Fruit fly (Drosophila melanogaster): ENCODE data around the gene crb.

The crb gene

DNA sequence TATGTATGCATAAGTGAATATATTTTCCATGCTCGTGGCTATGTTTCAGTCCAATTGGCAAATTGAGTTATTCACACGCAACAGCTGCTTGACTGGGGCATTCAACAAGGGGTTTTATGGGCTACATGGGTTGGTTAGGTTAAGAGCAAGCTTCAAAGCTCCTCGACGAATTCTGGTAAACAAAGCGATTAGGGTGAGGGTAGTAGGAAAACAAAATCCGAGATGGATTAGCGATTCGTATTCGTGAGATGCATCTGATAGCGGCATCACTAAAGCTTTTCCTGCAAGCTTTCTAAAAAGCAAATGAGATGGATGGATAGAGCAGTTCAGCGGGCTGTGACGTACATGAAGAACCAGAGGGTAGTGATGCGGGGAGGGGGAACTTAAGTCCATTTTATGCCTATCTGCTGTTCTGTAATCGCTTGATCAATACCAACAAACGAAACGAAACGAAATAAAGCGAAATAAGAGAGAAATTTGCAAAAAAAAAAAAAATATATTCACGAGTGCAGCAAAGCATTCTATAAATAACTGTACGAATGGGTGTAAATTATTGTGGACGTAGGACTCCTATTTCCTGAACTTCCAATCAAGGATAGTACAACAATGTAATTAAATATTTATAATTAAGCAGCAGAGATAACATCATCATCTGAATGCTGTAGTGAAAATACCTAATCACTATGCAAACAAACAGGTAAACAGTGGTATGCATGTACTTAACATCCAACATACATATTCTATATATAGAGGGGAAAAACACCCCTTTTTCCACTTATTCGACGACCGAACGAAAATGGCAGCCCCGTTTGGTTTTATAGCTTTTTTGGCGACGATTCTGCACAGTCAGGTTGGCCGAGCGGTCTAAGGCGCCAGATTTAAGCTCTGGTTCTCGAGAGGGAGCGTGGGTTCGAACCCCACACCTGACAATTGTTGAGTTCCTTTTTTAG, 30.2 kb upstream of the crb start:
- TF ChIP-seq CG31365 (tag; optimal IDR thresholded peaks at IDR 0.05) (no peak), CG5180 (GFP tag; optimal IDR thresholded peaks at IDR 0.05) (peak; percentile 45), CG10543 (GFP tag; optimal IDR thresholded peaks at IDR 0.05) (peak; percentile 44), bigmax (GFP tag; optimal IDR thresholded peaks at IDR 0.05) (no peak), CG16813 (GFP tag; IDR thresholded peaks at IDR 0.05; ENCODE audit: partially characterized antibody) (peak; percentile 43; the same call in 2 of the 3 replicates), CG2678 (tag; optimal IDR thresholded peaks at IDR 0.05) (peak; percentile 14), CG13287 (GFP tag; IDR thresholded peaks at IDR 0.05; ENCODE audit: partially characterized antibody) (peak; percentile 6; the same call in 1 of the 2 replicates), grn (GFP tag; optimal IDR thresholded peaks at IDR 0.05) (peak; percentile 34), Meics (GFP tag; optimal IDR thresholded peaks at IDR 0.05) (no peak), scrt (GFP tag; optimal IDR thresholded peaks at IDR 0.05) (peak; percentile 96), unc-4 (GFP tag; IDR thresholded peaks at IDR 0.05; ENCODE audit: partially characterized antibody) (peak; percentile 40; the same call in 1 of the 2 replicates), Med (GFP tag) (peak; percentile 51), CG13296 (GFP tag; optimal IDR thresholded peaks at IDR 0.05) (peak; percentile 33), HHEX (GFP tag; optimal IDR thresholded peaks at IDR 0.05) (peak; percentile 25), Bdp1 (GFP tag; optimal IDR thresholded peaks at IDR 0.05) (peak; percentile 97), CG11247 (GFP tag; IDR thresholded peaks at IDR 0.05) (no peak), bbx (GFP tag; IDR thresholded peaks at IDR 0.05; ENCODE audit: partially characterized antibody) (peak; percentile 18; the same call in 1 of the 2 replicates), Scr (GFP tag; IDR thresholded peaks at IDR 0.05; ENCODE audit: partially characterized antibody) (peak; percentile 48; the same call in 1 of the 2 replicates), CG15601 (tag; optimal IDR thresholded peaks at IDR 0.05) (no peak), HmgZ (tag; optimal IDR thresholded peaks at IDR 0.05) (peak; percentile 22), amos (GFP tag; IDR thresholded peaks at IDR 0.05; ENCODE audit: partially characterized antibody) (0 out of 2 replicates have a peak, but pooled peaks have one; percentile 28), CG42726 (GFP tag; IDR thresholded peaks at IDR 0.05; ENCODE audit: partially characterized antibody) (peak; percentile 68; the same call in 1 of the 2 replicates), Sox100B (GFP tag; optimal IDR thresholded peaks at IDR 0.05) (peak; percentile 4), eve (GFP tag; optimal IDR thresholded peaks at IDR 0.05) (peak in 1 of 2 experiments; percentile 16), CG3726 (GFP tag; IDR thresholded peaks at IDR 0.05) (no peak), lab (GFP tag; optimal IDR thresholded peaks at IDR 0.05) (peak; percentile 32), p53 (GFP tag; optimal IDR thresholded peaks at IDR 0.05) (no peak), chinmo (GFP tag; IDR thresholded peaks at IDR 0.05; ENCODE audit: partially characterized antibody) (0 out of 4 replicates have a peak, but pooled peaks have one; percentile 16), CG6791 (GFP tag; IDR thresholded peaks at IDR 0.05; ENCODE audit: partially characterized antibody) (0 out of 3 replicates have a peak, but pooled peaks have one; percentile 6), sens (GFP tag) (peak; percentile 66), CG10654 (GFP tag; optimal IDR thresholded peaks at IDR 0.05) (no peak), CG8290 (GFP tag; optimal IDR thresholded peaks at IDR 0.05) (no peak), CG8290 (tag; optimal IDR thresholded peaks at IDR 0.05) (peak in 1 of 2 experiments; percentile 9), sna (GFP tag; IDR thresholded peaks at IDR 0.05; ENCODE audit: partially characterized antibody) (0 out of 2 replicates have a peak, but pooled peaks have one; percentile 30), CG2199 (GFP tag; IDR thresholded peaks at IDR 0.05) (no peak), CG13424 (tag; optimal IDR thresholded peaks at IDR 0.05) (no peak), vvl (GFP tag; IDR thresholded peaks at IDR 0.05) (0 out of 2 replicates have a peak, but pooled peaks have one; percentile 1)

Measured in whole organism, embryonic.